Fruit fly (Drosophila melanogaster): Measurements from ENCODE around the gene CG6765.

The CG6765 gene

dm6 chr3L:8542213-8542612 lies 29.6 kb downstream of the CG6765 start (continued):
- TF ChIP-seq CG10209 (GFP tag; optimal IDR thresholded peaks at IDR 0.05) (no peak), zen2 (GFP tag; IDR thresholded peaks at IDR 0.05; ENCODE audit: partially characterized antibody) (no peak), h (optimal IDR thresholded peaks at IDR 0.05) (no peak), CoRest (tag; optimal IDR thresholded peaks at IDR 0.05) (no peak), CG14710 (tag; optimal IDR thresholded peaks at IDR 0.05) (peak; percentile 23), Atf6 (GFP tag; IDR thresholded peaks at IDR 0.05) (no peak), onecut (GFP tag; IDR thresholded peaks at IDR 0.05) (no peak), dmrt99B (tag; optimal IDR thresholded peaks at IDR 0.05) (no peak), lola (GFP tag; optimal IDR thresholded peaks at IDR 0.05) (peak in 1 of 3 experiments; percentile 18), Fer1 (GFP tag; optimal IDR thresholded peaks at IDR 0.05) (no peak), gem (tag; optimal IDR thresholded peaks at IDR 0.05) (peak; percentile 55), Neu2 (GFP tag; optimal IDR thresholded peaks at IDR 0.05; ENCODE audit: borderline replicate concordance) (no peak), CG32767 (GFP tag; IDR thresholded peaks at IDR 0.05) (0 out of 2 replicates have a peak, but pooled peaks have one; percentile 8), Poxn (GFP tag; IDR thresholded peaks at IDR 0.05) (no peak), grau (tag; optimal IDR thresholded peaks at IDR 0.05) (peak; percentile 32), CG2712 (tag; optimal IDR thresholded peaks at IDR 0.05) (peak; percentile 13), CG13123 (GFP tag; optimal IDR thresholded peaks at IDR 0.05) (no peak), CG17802 (tag; optimal IDR thresholded peaks at IDR 0.05) (no peak), al (GFP tag; IDR thresholded peaks at IDR 0.05) (no peak), CG10654 (GFP tag; optimal IDR thresholded peaks at IDR 0.05) (no peak), ap (GFP tag; IDR thresholded peaks at IDR 0.05) (peak; percentile 20; the same call in 1 of the 2 replicates), CG1602 (GFP tag; optimal IDR thresholded peaks at IDR 0.05) (peak; percentile 12), CG17829 (tag; optimal IDR thresholded peaks at IDR 0.05) (peak; percentile 20), Side (GFP tag; optimal IDR thresholded peaks at IDR 0.05) (no peak)

dm6 chr3L:8543866-8544265 lies 31.3 kb downstream of the CG6765 start:
- TF ChIP-seq Pdp1 (GFP tag; optimal IDR thresholded peaks at IDR 0.05) (peak in 1 of 2 experiments; percentile 2), CG3407 (GFP tag; optimal IDR thresholded peaks at IDR 0.05) (no peak), tgo (GFP tag; IDR thresholded peaks at IDR 0.05) (no peak), CG18262 (tag; optimal IDR thresholded peaks at IDR 0.05) (peak; percentile 37), nerfin-1 (tag; optimal IDR thresholded peaks at IDR 0.05) (peak; percentile 9), CG2875 (GFP tag; optimal IDR thresholded peaks at IDR 0.05) (peak; percentile 1), CG1529 (GFP tag; optimal IDR thresholded peaks at IDR 0.05) (no peak), CG15601 (tag; optimal IDR thresholded peaks at IDR 0.05) (peak; percentile 11), Sin3A (optimal IDR thresholded peaks at IDR 0.05) (no peak), tio (GFP tag; optimal IDR thresholded peaks at IDR 0.05) (peak; percentile 8), CG14710 (tag; optimal IDR thresholded peaks at IDR 0.05) (peak; percentile 21), dpn (GFP tag; optimal IDR thresholded peaks at IDR 0.05) (peak in 1 of 2 experiments; percentile 0), CG10979 (tag; optimal IDR thresholded peaks at IDR 0.05) (peak; percentile 55), Xrp1 (GFP tag; IDR thresholded peaks at IDR 0.05) (0 out of 2 replicates have a peak, but pooled peaks have one; percentile 46), CG17829 (tag; optimal IDR thresholded peaks at IDR 0.05) (peak; percentile 24), Sox100B (GFP tag; optimal IDR thresholded peaks at IDR 0.05) (peak; percentile 5), pros (GFP tag; optimal IDR thresholded peaks at IDR 0.05) (peak; percentile 4), CG33557 (GFP tag; optimal IDR thresholded peaks at IDR 0.05) (peak; percentile 24), CG8281 (tag; optimal IDR thresholded peaks at IDR 0.05) (no peak), CG11504 (tag; optimal IDR thresholded peaks at IDR 0.05) (peak; percentile 50), CG2120 (GFP tag; optimal IDR thresholded peaks at IDR 0.05) (peak; percentile 11), CG8924 (tag; optimal IDR thresholded peaks at IDR 0.05) (peak; percentile 0), CG12299 (tag; optimal IDR thresholded peaks at IDR 0.05) (no peak), CG17328 (GFP tag; IDR thresholded peaks at IDR 0.05) (peak; percentile 31; the same call in 1 of the 2 replicates), HLH3B (GFP tag; IDR thresholded peaks at IDR 0.05) (peak; percentile 36; the same call in 1 of the 2 replicates), D (optimal IDR thresholded peaks at IDR 0.05) (no peak), D (GFP tag; optimal IDR thresholded peaks at IDR 0.05) (peak; percentile 14), CG18619 (GFP tag; optimal IDR thresholded peaks at IDR 0.05) (no peak), chm (GFP tag; IDR thresholded peaks at IDR 0.05) (0 out of 2 replicates have a peak, but pooled peaks have one; percentile 21), onecut (GFP tag; IDR thresholded peaks at IDR 0.05) (0 out of 2 replicates have a peak, but pooled peaks have one; percentile 35)

Measured in whole organism, embryonic.